Fruit fly (Drosophila melanogaster) whole organism, pupa: ENCODE measurements around the gene Cyp4ae1.
A peak's percentile ranks its signal among the peaks of the same experiment; 100 is the strongest.

ENCODE experiments used
- CG15710 ChIP-seq: fragments of 200-800 bp; sonication (Bioruptor generic); optimal IDR thresholded peaks from 2 replicates; lab custom pipeline; 2018; ENCODE audit warnings: missing biosample characterization, mild to moderate bottlenecking, missing genetic modification characterization, moderate library complexity
- CG4496 ChIP-seq: fragments of 200-800 bp; sonication (Bioruptor generic); IDR thresholded peaks from 3 replicates; pipeline ENCODE4 v1.3.6; 2022; ENCODE audit warnings: missing biosample characterization, missing genetic modification characterization
- CG8301 ChIP-seq: fragments of 200-800 bp; sonication (Bioruptor generic); optimal IDR thresholded peaks from 2 replicates; lab custom pipeline; 2018; ENCODE audit warnings: missing biosample characterization, mild to moderate bottlenecking, missing genetic modification characterization
- EcR ChIP-seq: fragments of 200-800 bp; sonication (Bioruptor generic); optimal IDR thresholded peaks from 3 replicates; lab custom pipeline; 2019; ENCODE audit warnings: missing biosample characterization, missing genetic modification characterization, mild to moderate bottlenecking, moderate library complexity, missing genetic modification reagents
- Pif1A ChIP-seq: fragments of 200-800 bp; sonication (Bioruptor generic); optimal IDR thresholded peaks from 3 replicates; lab custom pipeline; 2016; ENCODE audit warnings: missing biosample characterization, missing genetic modification characterization
- Pif1B ChIP-seq: fragments of 200-800 bp; sonication (Bioruptor generic); optimal IDR thresholded peaks from 3 replicates; lab custom pipeline; 2016; ENCODE audit warnings: missing biosample characterization, missing genetic modification characterization
- gl ChIP-seq: fragments of 200-800 bp; sonication (Bioruptor generic); optimal IDR thresholded peaks from 2 replicates; lab custom pipeline; 2018; ENCODE audit warnings: missing biosample characterization, mild to moderate bottlenecking, missing genetic modification characterization

DNA sequence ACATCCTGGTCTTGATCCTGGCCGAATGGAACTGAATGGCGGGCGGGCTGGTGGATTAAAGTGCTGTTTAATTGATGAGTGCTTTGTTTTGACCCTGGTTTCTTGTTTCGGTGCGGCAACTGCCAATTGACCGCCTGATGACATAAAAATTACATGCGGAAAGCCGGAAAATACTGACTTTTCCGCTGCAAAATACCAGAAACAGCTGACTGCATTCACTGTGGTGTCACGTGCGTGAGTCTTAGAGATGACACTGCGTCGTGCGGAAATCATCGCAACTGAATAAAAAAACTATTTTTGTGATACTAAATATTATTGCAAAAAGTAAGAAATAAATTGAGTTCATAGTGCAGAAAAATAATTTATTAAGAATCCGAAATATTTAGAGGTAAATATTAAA lies 29.3 kb upstream of the Cyp4ae1 start, which contains the start of gene bcn92:
- TF ChIP-seq CG4496 (GFP tag; lab: Robert Waterston, UW) (peak; percentile 57; the same call in 2 of the 3 replicates), CG8301 (tag; lab: Kevin White, UChicago) (no peak), CG15710 (tag; lab: Kevin White, UChicago) (peak; percentile 15), gl (no peak), Pif1A (no peak), EcR (GFP tag; lab: Kevin White, UChicago) (no peak), Pif1B (GFP tag; lab: Kevin White, UChicago) (no peak)
